Worm (Caenorhabditis elegans) whole organism, dauer: ENCODE measurements around the gene lin-15B.

ENCODE experiments used
- unc-62 ChIP-seq: sonication (generic microtip); optimal IDR thresholded peaks from 2 replicates; lab custom pipeline; 2017; ENCODE audit warnings: missing biosample characterization, missing genetic modification reagents, missing genetic modification characterization

lin-15B gene

ce11 chrX:15725566-15726173 is at the start of gene lin-15B:
TSS of gene lin-15B (plus strand) at chrX:15726123.
- no peak for TF ChIP-seq unc-62 (GFP tag; lab: Kevin White, UChicago)

- TF ChIP-seq unc-62 (GFP tag; lab: Kevin White, UChicago), result no peak
These were observed 44.5 kb upstream of the lin-15B start, which contains the start of gene gpn-1 for ce11 chrX:15681393-15681792. TSS of gene gpn-1 (plus strand) at chrX:15681693.

- no peak for TF ChIP-seq unc-62 (GFP tag; lab: Kevin White, UChicago)
These were observed 36.7 kb upstream of the lin-15B start, which contains the start of gene C03H12.1 for ce11 chrX:15689244-15689643. TSS of gene C03H12.1 (plus strand) at chrX:15689449.

ce11 chrX:15693466-15693865 is 32.5 kb upstream of the lin-15B start:
- TF ChIP-seq unc-62 (GFP tag; lab: Kevin White, UChicago), result no peak

- TF ChIP-seq unc-62 (GFP tag; lab: Kevin White, UChicago), result no peak
These were observed 29.5 kb upstream of the lin-15B start, which contains the start of gene ZK662.2 for ce11 chrX:15696400-15696799. TSS of gene ZK662.2 (plus strand) at chrX:15696700.

- TF ChIP-seq unc-62 (GFP tag; lab: Kevin White, UChicago), result no peak
These were observed 25.7 kb upstream of the lin-15B start for ce11 chrX:15700220-15700619.

- no peak for TF ChIP-seq unc-62 (GFP tag; lab: Kevin White, UChicago)
These were observed 21.3 kb upstream of the lin-15B start for ce11 chrX:15704579-15705110.

- TF ChIP-seq unc-62 (GFP tag; lab: Kevin White, UChicago), result no peak
These were observed 19.7 kb upstream of the lin-15B start for ce11 chrX:15706108-15706676.

ce11 chrX:15707366-15707892 is 18.5 kb upstream of the lin-15B start:
- TF ChIP-seq unc-62 (GFP tag; lab: Kevin White, UChicago), result no peak

ce11 chrX:15707913-15708312 is 18.0 kb upstream of the lin-15B start, which contains the start of gene nhr-48:
TSS of gene nhr-48 (plus strand) at chrX:15708213.
- no peak for TF ChIP-seq unc-62 (GFP tag; lab: Kevin White, UChicago)

ce11 chrX:15709594-15709993 is 16.3 kb upstream of the lin-15B start:
- TF ChIP-seq unc-62 (GFP tag; lab: Kevin White, UChicago), result no peak

- TF ChIP-seq unc-62 (GFP tag; lab: Kevin White, UChicago), result no peak
These were observed 12.7 kb upstream of the lin-15B start for ce11 chrX:15713189-15713588.

- TF ChIP-seq unc-62 (GFP tag; lab: Kevin White, UChicago), result no peak
These were observed 9.0 kb upstream of the lin-15B start for ce11 chrX:15716971-15717370.

ce11 chrX:15718325-15718724 is 7.6 kb upstream of the lin-15B start, which contains the start of gene ZK662.6:
TSS of gene ZK662.6 (plus strand) at chrX:15718625.
- no peak for TF ChIP-seq unc-62 (GFP tag; lab: Kevin White, UChicago)

- no peak for TF ChIP-seq unc-62 (GFP tag; lab: Kevin White, UChicago)
These were observed 4.6 kb upstream of the lin-15B start, which contains the start of gene ZK662.5 for ce11 chrX:15721346-15721745. TSS of gene ZK662.5 (plus strand) at chrX:15721646.

ce11 chrX:15724994-15725393 is 929 bp upstream of the lin-15B start:
- TF ChIP-seq unc-62 (GFP tag; lab: Kevin White, UChicago), result no peak
